Fruit fly (Drosophila melanogaster) Kc167 (cell line): Measurements from ENCODE around the gene CG31029.

Experiments
- Myc ChIP-seq: fragments of >200 bp; optimal IDR thresholded peaks from 2 replicates; lab custom pipeline; 2017; ENCODE audit warnings: missing external identifiers
- Sin3A ChIP-seq: fragments of >200 bp; optimal IDR thresholded peaks from 2 replicates; lab custom pipeline; 2018; ENCODE audit warnings: missing external identifiers
- h ChIP-seq: fragments of >200 bp; optimal IDR thresholded peaks from 3 replicates; lab custom pipeline; 2018; ENCODE audit warnings: missing external identifiers
- insv ChIP-seq: fragments of >200 bp; optimal IDR thresholded peaks from 3 replicates; lab custom pipeline; 2018; ENCODE audit warnings: missing external identifiers
- ttk ChIP-seq: sonication (Bioruptor generic); optimal IDR thresholded peaks from 2 replicates; lab custom pipeline; 2017; ENCODE audit warnings: missing external identifiers

DNA sequence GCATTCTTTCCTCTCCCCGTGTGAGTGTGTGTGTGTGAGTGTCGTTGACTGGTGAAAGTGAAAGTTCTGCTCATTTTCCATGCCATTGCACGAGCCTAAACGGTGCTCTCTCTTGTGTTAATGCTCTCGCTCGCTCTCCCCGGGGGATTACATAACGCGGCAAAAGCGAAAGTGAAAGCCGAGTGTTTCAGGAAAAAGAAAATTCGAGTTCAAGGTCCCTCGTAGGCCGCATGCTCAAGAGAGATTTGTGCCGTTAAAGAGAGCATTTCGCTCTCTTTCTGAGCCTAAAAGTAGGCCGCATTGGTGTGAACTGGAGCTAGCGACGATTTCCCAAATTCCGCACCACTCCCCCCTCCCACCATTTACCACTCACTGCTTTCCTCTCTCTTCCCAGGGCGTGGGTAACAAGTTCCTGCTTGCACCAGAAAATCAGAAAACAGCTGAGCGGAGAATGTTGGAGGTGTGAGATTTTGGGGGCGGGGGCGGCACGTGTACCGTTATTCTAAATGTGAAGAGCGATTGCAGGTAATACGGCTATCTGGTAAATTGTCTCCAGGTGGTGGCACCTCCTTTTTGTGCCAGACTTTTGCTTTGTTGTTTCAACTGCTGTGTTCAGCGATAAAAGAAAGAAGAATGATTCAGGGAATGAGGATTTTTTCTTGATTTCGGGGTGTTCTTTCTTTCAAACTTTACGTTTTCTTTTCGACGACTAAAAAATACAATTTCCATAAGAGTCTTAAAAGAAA is 41.8 kb downstream of the CG31029 start:
- no peak for TF ChIP-seq insv (lab: Kevin White, UChicago)
- no peak for TF ChIP-seq h
- no peak for TF ChIP-seq ttk (lab: Kevin White, UChicago)
- no peak for TF ChIP-seq Myc (lab: Kevin White, UChicago)
- TF ChIP-seq Sin3A (lab: Kevin White, UChicago), result no peak
